Worm (Caenorhabditis elegans) whole organism, mixed stage, embryonic: ENCODE measurements around the gene abu-12.

Experiments used
- ceh-39 ChIP-seq: fragments of 150-350 bp; optimal IDR thresholded peaks from 2 replicates; lab custom pipeline; 2014; ENCODE audit warnings: missing biosample characterization, missing genetic modification characterization
- lin-13 ChIP-seq: fragments of 150-350 bp; optimal IDR thresholded peaks from 2 replicates; lab custom pipeline; 2014; ENCODE audit warnings: missing biosample characterization, missing genetic modification characterization
- lsy-2 ChIP-seq: fragments of 150-350 bp; optimal IDR thresholded peaks from 2 replicates; lab custom pipeline; 2014; ENCODE audit warnings: missing biosample characterization, missing genetic modification characterization
- mab-5 ChIP-seq: fragments of 150-350 bp; optimal IDR thresholded peaks from 2 replicates; lab custom pipeline; 2014; ENCODE audit warnings: missing biosample characterization, missing genetic modification characterization
- mep-1 ChIP-seq: fragments of 150-350 bp; optimal IDR thresholded peaks from 2 replicates; lab custom pipeline; 2017; ENCODE audit warnings: missing biosample characterization, missing genetic modification reagents, missing genetic modification characterization, inconsistent platforms
- mls-2 ChIP-seq: sonication (generic microtip); optimal IDR thresholded peaks from 2 replicates; lab custom pipeline; 2016; ENCODE audit warnings: mild to moderate bottlenecking, missing genetic modification characterization, moderate library complexity, missing compliant biosample characterization
- nhr-12 ChIP-seq: fragments of 150-350 bp; optimal IDR thresholded peaks from 2 replicates; lab custom pipeline; 2014; ENCODE audit warnings: missing biosample characterization, missing genetic modification characterization
- nhr-2 ChIP-seq: fragments of 150-350 bp; optimal IDR thresholded peaks from 2 replicates; lab custom pipeline; 2014; ENCODE audit warnings: missing biosample characterization, missing genetic modification characterization
- nhr-237 ChIP-seq: fragments of 150-350 bp; optimal IDR thresholded peaks from 2 replicates; lab custom pipeline; 2014; ENCODE audit warnings: missing biosample characterization, missing genetic modification characterization
- nhr-28 ChIP-seq: fragments of 150-350 bp; optimal IDR thresholded peaks from 2 replicates; lab custom pipeline; 2014; ENCODE audit warnings: missing biosample characterization, missing genetic modification characterization
- nhr-76 ChIP-seq: sonication (generic microtip); optimal IDR thresholded peaks from 2 replicates; lab custom pipeline; 2017; ENCODE audit warnings: missing biosample characterization, missing genetic modification characterization
- pha-4 ChIP-seq: fragments of 150-350 bp; optimal IDR thresholded peaks from 2 replicates; lab custom pipeline; 2018; ENCODE audit warnings: missing biosample characterization, missing genetic modification reagents, missing genetic modification characterization

- no peak for TF ChIP-seq nhr-76 (tag; lab: Kevin White, UChicago)
- no peak for TF ChIP-seq nhr-28 (tag; lab: Kevin White, UChicago)
- no peak for TF ChIP-seq mls-2 (tag; lab: Kevin White, UChicago)
- TF ChIP-seq lin-13 (tag; lab: Kevin White, UChicago): no peak
- TF ChIP-seq nhr-2: no peak
- no peak for TF ChIP-seq ceh-39
- TF ChIP-seq nhr-12 (tag; lab: Kevin White, UChicago): no peak
- no peak for TF ChIP-seq mab-5 (tag; lab: Kevin White, UChicago)
- TF ChIP-seq pha-4 (tag; lab: Kevin White, UChicago): no peak
- TF ChIP-seq mep-1: no peak
- no peak for TF ChIP-seq lsy-2 (tag; lab: Kevin White, UChicago)
- no peak for TF ChIP-seq nhr-237 (tag; lab: Kevin White, UChicago)
Measured at ce11 chrX:487669-488068, 30.3 kb upstream of the abu-12 start.
